Fruit fly (Drosophila melanogaster) Kc167 (cell line): ENCODE measurements around the gene ais.

ENCODE experiments used
- Myc ChIP-seq: fragments of >200 bp; optimal IDR thresholded peaks from 2 replicates; lab custom pipeline; 2017; ENCODE audit warnings: missing external identifiers
- Sin3A ChIP-seq: fragments of >200 bp; optimal IDR thresholded peaks from 2 replicates; lab custom pipeline; 2018; ENCODE audit warnings: missing external identifiers
- h ChIP-seq: fragments of >200 bp; optimal IDR thresholded peaks from 3 replicates; lab custom pipeline; 2018; ENCODE audit warnings: missing external identifiers
- insv ChIP-seq: fragments of >200 bp; optimal IDR thresholded peaks from 3 replicates; lab custom pipeline; 2018; ENCODE audit warnings: missing external identifiers
- psq ChIP-seq: fragments of >200 bp; optimal IDR thresholded peaks from 2 replicates; lab custom pipeline; 2017; ENCODE audit warnings: missing external identifiers
- ttk ChIP-seq: sonication (Bioruptor generic); optimal IDR thresholded peaks from 2 replicates; lab custom pipeline; 2017; ENCODE audit warnings: missing external identifiers

ais gene

DNA sequence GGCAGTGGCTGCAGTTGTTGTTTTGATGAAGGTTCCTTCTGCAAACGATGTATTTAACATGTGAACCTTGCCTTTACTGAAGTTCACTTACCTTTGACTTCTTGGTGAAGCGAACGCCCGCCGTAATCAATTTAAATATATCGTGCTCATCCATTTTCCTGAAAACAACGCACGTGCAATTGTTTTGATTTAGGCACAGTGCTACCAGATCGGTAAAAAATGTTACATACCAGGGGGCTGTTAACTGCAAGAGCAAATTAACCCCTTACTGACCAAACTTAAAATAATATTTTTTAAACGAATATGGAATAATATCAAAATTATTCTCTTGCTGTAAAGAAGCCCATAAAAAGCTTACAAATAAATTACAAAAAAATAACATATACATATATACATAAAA, at the start of gene ais:
Gene ais, minus strand, starts transcription at position 205 of the 400 bp plus-strand sequence.
- TF ChIP-seq ttk (lab: Kevin White, UChicago): no peak
- TF ChIP-seq Myc (lab: Kevin White, UChicago): no peak
- no peak for TF ChIP-seq psq
- no peak for TF ChIP-seq Sin3A (lab: Kevin White, UChicago)
- TF ChIP-seq insv (lab: Kevin White, UChicago): no peak
- no peak for TF ChIP-seq h

DNA sequence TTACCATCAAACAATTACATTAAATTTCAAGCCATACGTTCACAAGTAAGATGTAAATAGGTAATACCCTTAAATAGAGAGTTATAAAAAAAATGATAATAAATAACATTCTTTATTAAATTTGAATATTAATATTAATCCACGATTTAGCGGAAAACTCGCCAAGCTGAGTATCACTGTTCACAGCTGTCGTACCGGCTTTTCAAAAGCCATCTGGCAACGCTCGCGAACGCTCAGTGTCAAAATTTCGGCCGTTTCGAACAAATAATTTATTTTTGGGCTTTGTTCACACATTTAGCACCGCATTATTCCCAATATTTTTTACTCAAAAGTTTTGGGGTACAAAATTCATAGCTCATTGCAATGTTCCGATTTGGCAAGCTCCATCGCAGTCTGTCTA, 45.0 kb upstream of the ais start, which contains the start of gene TrpRS-m:
Gene TrpRS-m, plus strand, starts transcription at position 211 of the 400 bp plus-strand sequence.
- TF ChIP-seq Myc (lab: Kevin White, UChicago) (no peak), psq (no peak), ttk (lab: Kevin White, UChicago) (no peak), insv (lab: Kevin White, UChicago) (no peak), Sin3A (lab: Kevin White, UChicago) (no peak), h (no peak)

DNA sequence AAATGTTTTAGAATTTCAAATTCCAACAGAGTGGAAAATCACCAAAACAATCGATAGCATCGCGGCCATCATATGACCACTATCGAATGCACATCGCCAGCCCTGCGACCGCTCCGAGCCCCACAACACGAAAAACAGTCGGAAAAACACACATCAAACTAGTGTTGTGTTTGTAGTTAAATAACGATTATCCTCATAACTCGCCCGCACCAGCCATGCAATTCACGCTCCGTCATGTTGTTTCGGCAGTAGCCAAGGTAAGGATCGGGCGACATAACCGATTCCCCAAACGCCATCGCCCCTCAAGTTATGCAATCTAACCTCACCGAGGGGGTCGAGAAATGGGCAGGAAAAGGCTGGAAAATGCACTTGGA, 42.5 kb upstream of the ais start:
- no peak for TF ChIP-seq h
- no peak for TF ChIP-seq psq
- no peak for TF ChIP-seq Sin3A (lab: Kevin White, UChicago)
- no peak for TF ChIP-seq insv (lab: Kevin White, UChicago)
- TF ChIP-seq ttk (lab: Kevin White, UChicago): no peak
- TF ChIP-seq Myc (lab: Kevin White, UChicago): no peak

DNA sequence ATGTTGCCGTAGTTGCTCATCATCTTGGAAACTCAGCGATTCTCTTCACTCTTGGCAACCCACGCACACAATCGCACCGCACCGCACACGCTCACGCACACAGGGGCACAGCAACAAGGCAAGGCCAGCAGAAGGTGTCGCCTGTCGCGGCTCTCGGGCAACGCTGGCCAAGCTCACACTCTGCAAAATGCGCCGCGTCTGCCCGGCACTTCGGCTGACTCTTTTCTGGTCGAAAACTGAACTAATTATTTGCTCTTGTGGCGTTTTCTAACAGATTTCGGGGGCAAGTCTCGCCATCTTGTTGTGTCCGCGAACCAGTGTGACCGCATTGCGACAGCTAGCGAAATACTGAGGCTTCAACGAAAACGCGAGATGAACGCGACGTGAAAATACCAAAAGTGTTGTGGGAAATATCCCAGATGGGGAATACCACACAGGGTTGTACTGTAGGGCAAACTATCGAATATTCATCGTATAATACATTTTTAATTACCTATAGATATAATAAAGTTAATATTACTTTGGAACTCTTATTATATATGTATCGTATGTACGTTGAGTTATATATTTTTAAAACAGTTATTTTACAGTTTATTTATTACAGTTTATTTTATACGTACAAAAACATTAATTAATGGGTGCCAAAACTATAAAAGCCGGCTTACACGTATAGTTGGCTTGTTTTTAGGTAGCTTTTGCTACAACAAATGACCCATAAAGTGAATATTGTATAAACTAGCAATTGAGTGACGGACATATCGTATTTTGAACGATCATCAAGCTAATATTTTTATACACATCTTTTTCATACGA, 41.9 kb upstream of the ais start, which contains the start of the genes MED19 and CG7430:
Gene MED19, minus strand, starts transcription at position 333 of the 813 bp plus-strand sequence.
Gene CG7430, plus strand, starts transcription at position 748 of the 813 bp plus-strand sequence.
- TF ChIP-seq psq (no peak), Sin3A (lab: Kevin White, UChicago) (no peak), ttk (lab: Kevin White, UChicago) (no peak), Myc (lab: Kevin White, UChicago) (no peak), h (no peak)

- no peak for TF ChIP-seq psq
- TF ChIP-seq insv (lab: Kevin White, UChicago): no peak
Observed at dm6 chr3L:17842892-17843703, 38.6 kb upstream of the ais start, which contains the start of gene CG5567. Gene CG5567, minus strand, starts transcription at chr3L:17843544.

dm6 chr3L:17841085-17841606, 36.6 kb upstream of the ais start, which contains the start of gene CG5577:
Gene CG5577, minus strand, starts transcription at chr3L:17841427.
- TF ChIP-seq Myc (lab: Kevin White, UChicago) (no peak), Sin3A (lab: Kevin White, UChicago) (no peak), psq (no peak), insv (lab: Kevin White, UChicago) (no peak), h (no peak), ttk (lab: Kevin White, UChicago) (no peak)

- TF ChIP-seq Sin3A (lab: Kevin White, UChicago): no peak
- no peak for TF ChIP-seq h
- TF ChIP-seq Myc (lab: Kevin White, UChicago): no peak
- no peak for TF ChIP-seq psq
- no peak for TF ChIP-seq insv (lab: Kevin White, UChicago)
- no peak for TF ChIP-seq ttk (lab: Kevin White, UChicago)
Observed at dm6 chr3L:17835074-17835473, 30.6 kb upstream of the ais start, which contains the start of gene CG32189. Gene CG32189, minus strand, starts transcription at chr3L:17835174.

DNA sequence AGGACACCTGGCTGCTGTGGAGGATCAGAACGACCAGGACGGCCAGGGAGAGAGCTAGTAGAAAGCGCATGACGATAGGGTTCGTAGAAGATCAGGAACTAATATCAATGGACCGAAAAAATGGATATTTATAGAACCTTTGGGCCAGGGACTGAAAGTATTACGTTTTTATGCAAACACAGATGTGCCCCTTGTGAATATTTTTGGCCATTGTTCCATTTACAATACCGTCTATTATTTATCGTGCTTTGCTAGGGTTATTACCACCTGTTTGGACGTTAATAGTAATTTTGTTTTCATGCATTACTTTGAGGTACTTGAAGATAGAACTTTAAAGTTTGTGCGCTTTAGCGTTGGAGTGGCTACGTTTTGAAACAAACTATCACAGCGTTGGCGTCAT, 29.0 kb upstream of the ais start, which contains the start of gene CG32188:
Gene CG32188, minus strand, starts transcription at position 101 of the 400 bp plus-strand sequence.
- TF ChIP-seq psq: no peak

dm6 chr3L:17822784-17823383, 18.4 kb upstream of the ais start, which contains the start of the genes Ir75c and Grd:
Gene Ir75c, minus strand, starts transcription at chr3L:17822834.
Gene Grd, plus strand, starts transcription at chr3L:17823333.
- TF ChIP-seq ttk (lab: Kevin White, UChicago): no peak
- no peak for TF ChIP-seq psq
- TF ChIP-seq insv (lab: Kevin White, UChicago): no peak

dm6 chr3L:17820093-17820492, 15.6 kb upstream of the ais start, which contains the start of gene Ir75b:
Gene Ir75b, minus strand, starts transcription at chr3L:17820193.
- TF ChIP-seq insv (lab: Kevin White, UChicago): no peak
- no peak for TF ChIP-seq Sin3A (lab: Kevin White, UChicago)
- no peak for TF ChIP-seq Myc (lab: Kevin White, UChicago)

dm6 chr3L:17817821-17818220, 13.3 kb upstream of the ais start, which contains the start of gene Ir75a:
Gene Ir75a, minus strand, starts transcription at chr3L:17817921.
- TF ChIP-seq psq (no peak), h (no peak), ttk (lab: Kevin White, UChicago) (no peak), Sin3A (lab: Kevin White, UChicago) (no peak), Myc (lab: Kevin White, UChicago) (no peak), insv (lab: Kevin White, UChicago) (no peak)
